Worm (Caenorhabditis elegans) whole organism, L1 larva: ENCODE data around the gene nlp-49.

Source experiments
- aly-2 ChIP-seq: fragments of 150-350 bp; optimal IDR thresholded peaks from 2 replicates; lab custom pipeline; 2014; ENCODE audit warnings: missing biosample characterization, missing genetic modification characterization
- blmp-1 ChIP-seq: fragments of 150-350 bp; optimal IDR thresholded peaks from 2 replicates; lab custom pipeline; 2014; ENCODE audit warnings: missing biosample characterization, missing genetic modification characterization
- dpl-1 ChIP-seq, 3 experiments: fragments of 150-350 bp in 2 of 3; sonication (generic microtip) in 1 of 3; optimal IDR thresholded peaks; 2 replicates each; lab custom pipeline; 2014 to 2017; ENCODE audit warnings: missing biosample characterization in 3 of 3, missing genetic modification characterization in 3 of 3, missing genetic modification reagents in 3 of 3
- egl-27 ChIP-seq, 2 experiments: fragments of 150-350 bp in 1 of 2; sonication (generic microtip); optimal IDR thresholded peaks; 3 replicates each; lab custom pipeline; 2017 to 2018; ENCODE audit warnings: missing biosample characterization in 2 of 2, missing genetic modification characterization in 2 of 2, missing genetic modification reagents in 2 of 2
- fos-1 ChIP-seq: fragments of 150-350 bp; optimal IDR thresholded peaks from 2 replicates; lab custom pipeline; 2014; ENCODE audit warnings: missing biosample characterization, missing genetic modification characterization
- lin-13 ChIP-seq: fragments of 150-350 bp; optimal IDR thresholded peaks from 2 replicates; lab custom pipeline; 2014; ENCODE audit warnings: missing biosample characterization, missing genetic modification reagents, missing genetic modification characterization
- lin-14 ChIP-seq: fragments of 200-800 bp; sonication (Bioruptor generic); optimal IDR thresholded peaks from 2 replicates; lab custom pipeline; 2018; ENCODE audit warnings: mild to moderate bottlenecking, missing genetic modification characterization, moderate library complexity, missing compliant biosample characterization
- lir-3 ChIP-seq: sonication (generic microtip); optimal IDR thresholded peaks from 2 replicates; lab custom pipeline; 2016; ENCODE audit warnings: mild to moderate bottlenecking, missing genetic modification characterization, moderate library complexity, missing compliant biosample characterization; ENCODE audit not compliant: poor library complexity
- nhr-11 ChIP-seq: fragments of 150-350 bp; optimal IDR thresholded peaks from 2 replicates; lab custom pipeline; 2014; ENCODE audit warnings: missing biosample characterization, missing genetic modification characterization
- nhr-12 ChIP-seq: sonication (generic microtip); optimal IDR thresholded peaks from 2 replicates; lab custom pipeline; 2017; ENCODE audit warnings: missing biosample characterization, missing genetic modification characterization
- unc-30 ChIP-seq: sonication (generic microtip); optimal IDR thresholded peaks from 2 replicates; lab custom pipeline; 2017; ENCODE audit warnings: missing biosample characterization, missing genetic modification characterization

DNA sequence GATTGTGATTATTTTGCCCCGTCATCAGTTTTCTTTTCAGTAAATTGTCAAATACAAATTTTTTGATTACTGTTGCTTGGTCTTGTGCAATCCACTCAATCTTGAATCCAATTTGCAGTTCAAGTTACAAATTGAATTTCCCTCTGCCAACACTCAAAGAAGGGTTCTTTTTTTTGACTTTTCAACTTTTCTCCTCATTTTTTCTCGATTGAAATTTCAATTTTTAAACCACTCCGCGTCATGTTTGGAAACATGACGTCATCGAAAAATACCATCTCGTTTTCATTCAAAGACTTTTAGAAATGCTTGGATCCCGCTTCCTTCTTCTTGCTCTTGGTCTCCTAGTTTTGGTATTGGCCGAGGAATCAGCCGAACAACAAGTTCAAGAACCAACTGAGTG, 18.9 kb upstream of the nlp-49 start, which contains the start of gene flp-7:
- TF ChIP-seq lir-3 (no peak), blmp-1 (tag; lab: Kevin White, UChicago) (no peak), nhr-12 (tag; lab: Kevin White, UChicago) (no peak), dpl-1 (GFP tag; optimal IDR thresholded peaks at IDR 0.05; lab: Kevin White, UChicago) (no peak), lin-14 (GFP tag; lab: Kevin White, UChicago) (no peak), aly-2 (tag; lab: Kevin White, UChicago) (no peak), lin-13 (GFP tag; lab: Kevin White, UChicago) (no peak), unc-30 (tag; lab: Kevin White, UChicago) (no peak), egl-27 (tag; optimal IDR thresholded peaks at IDR 0.05; lab: Kevin White, UChicago) (no peak), fos-1 (tag; lab: Kevin White, UChicago) (no peak), nhr-11 (tag; lab: Kevin White, UChicago) (no peak)
